Fruit fly (Drosophila melanogaster) whole organism: Measurements from ENCODE around the gene Sh.
"Not testable (repeated sequence)": the region's sequence is repeated elsewhere in the genome, so short reads cannot be mapped to it uniquely, and the experiment has no call there.

Source experiments
- CG8478 ChIP-seq: fragments of >200 bp; optimal IDR thresholded peaks from 2 replicates; lab custom pipeline; 2018; ENCODE audit warnings: inconsistent platforms
- Dll ChIP-seq: fragments of >200 bp; optimal IDR thresholded peaks from 2 replicates; lab custom pipeline; 2017
- EcR ChIP-seq, 2 experiments: fragments of >200 bp; optimal IDR thresholded peaks; 2 replicates each; lab custom pipeline; 2017; ENCODE audit warnings: missing biosample characterization in 2 of 2, missing genetic modification characterization in 2 of 2, missing genetic modification reagents in 2 of 2
- pan ChIP-seq: fragments of >200 bp; optimal IDR thresholded peaks from 2 replicates; lab custom pipeline; 2017
- psq ChIP-seq: fragments of >200 bp; optimal IDR thresholded peaks from 2 replicates; lab custom pipeline; 2017
- usp ChIP-seq: fragments of >200 bp; optimal IDR thresholded peaks from 2 replicates; lab custom pipeline; 2017; ENCODE audit warnings: missing biosample characterization, missing genetic modification characterization, mixed read lengths

Gene Sh

dm6 chrX:17940677-17941076 lies 122.4 kb downstream of the Sh start:
- TF ChIP-seq usp (GFP tag; lab: Kevin White, UChicago): no peak
- TF ChIP-seq Dll (lab: Kevin White, UChicago): no peak
- no peak for TF ChIP-seq EcR (GFP tag; optimal IDR thresholded peaks at IDR 0.05; lab: Kevin White, UChicago)
- no peak for TF ChIP-seq pan (lab: Kevin White, UChicago)
- no peak for TF ChIP-seq CG8478
- no peak for TF ChIP-seq psq (lab: Kevin White, UChicago)

dm6 chrX:17924034-17924433 lies 139.0 kb downstream of the Sh start:
- no peak for TF ChIP-seq CG8478
- no peak for TF ChIP-seq EcR (GFP tag; optimal IDR thresholded peaks at IDR 0.05; lab: Kevin White, UChicago)
- no peak for TF ChIP-seq pan (lab: Kevin White, UChicago)
- no peak for TF ChIP-seq Dll (lab: Kevin White, UChicago)
- no peak for TF ChIP-seq usp (GFP tag; lab: Kevin White, UChicago)

DNA sequence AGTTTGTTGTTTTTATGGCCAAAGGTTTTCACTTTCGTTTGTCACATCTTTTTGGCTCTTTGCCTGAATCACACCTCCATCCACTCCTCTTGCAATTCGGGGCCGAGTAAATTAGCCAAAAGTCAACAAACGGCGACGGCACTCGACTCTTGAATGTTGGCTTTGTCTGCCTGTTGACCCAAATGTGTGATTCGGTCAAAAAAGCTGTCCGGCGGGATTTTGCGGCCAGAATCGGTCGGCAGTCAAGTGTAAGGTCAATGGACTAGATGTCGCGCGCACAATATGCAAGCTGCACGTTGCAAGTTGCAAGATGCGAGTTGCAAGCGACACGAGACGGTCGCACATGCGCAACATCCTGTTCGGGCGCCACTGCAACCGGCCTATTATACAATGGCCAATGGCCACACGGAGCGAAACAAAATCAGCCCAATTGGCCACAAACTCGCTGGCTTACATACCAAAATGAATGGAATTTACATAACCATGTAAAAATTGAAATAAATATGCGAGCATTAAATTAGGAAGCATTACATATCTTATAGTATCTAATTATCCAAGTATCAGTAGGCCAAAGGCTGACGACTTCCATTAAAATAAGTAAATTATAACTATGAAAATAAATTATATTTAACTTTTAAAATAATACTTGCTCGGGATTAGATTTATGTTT lies 145.3 kb downstream of the Sh start:
- TF ChIP-seq usp (GFP tag; lab: Kevin White, UChicago): no peak
- no peak for TF ChIP-seq CG8478
- TF ChIP-seq Dll (lab: Kevin White, UChicago): no peak
- TF ChIP-seq EcR (GFP tag; optimal IDR thresholded peaks at IDR 0.05; lab: Kevin White, UChicago): peak in 1 of 2 experiments; percentile 62

DNA sequence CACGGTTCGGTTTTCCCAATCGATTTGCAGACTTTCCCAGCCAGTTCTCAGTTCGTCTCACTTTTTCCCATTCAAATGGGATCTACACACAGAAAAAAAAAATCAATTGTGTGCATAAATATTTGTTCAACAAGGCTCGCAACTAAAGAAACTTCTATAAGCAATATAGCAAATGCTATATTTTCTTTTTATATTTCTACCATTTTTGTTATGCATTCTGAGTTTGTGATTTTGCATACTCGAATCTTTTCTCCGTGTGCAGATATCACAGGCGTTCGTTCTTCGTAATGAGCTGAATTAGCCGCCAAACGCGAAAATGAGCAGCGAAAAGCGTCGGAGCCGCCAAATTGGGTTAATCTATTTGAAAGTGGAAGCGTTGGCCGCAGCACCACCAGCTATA lies 147.1 kb downstream of the Sh start:
- no peak for TF ChIP-seq CG8478
- no peak for TF ChIP-seq Dll (lab: Kevin White, UChicago)
- TF ChIP-seq psq (lab: Kevin White, UChicago): no peak
- no peak for TF ChIP-seq usp (GFP tag; lab: Kevin White, UChicago)
- no peak for TF ChIP-seq pan (lab: Kevin White, UChicago)
- no peak for TF ChIP-seq EcR (GFP tag; optimal IDR thresholded peaks at IDR 0.05; lab: Kevin White, UChicago)

DNA sequence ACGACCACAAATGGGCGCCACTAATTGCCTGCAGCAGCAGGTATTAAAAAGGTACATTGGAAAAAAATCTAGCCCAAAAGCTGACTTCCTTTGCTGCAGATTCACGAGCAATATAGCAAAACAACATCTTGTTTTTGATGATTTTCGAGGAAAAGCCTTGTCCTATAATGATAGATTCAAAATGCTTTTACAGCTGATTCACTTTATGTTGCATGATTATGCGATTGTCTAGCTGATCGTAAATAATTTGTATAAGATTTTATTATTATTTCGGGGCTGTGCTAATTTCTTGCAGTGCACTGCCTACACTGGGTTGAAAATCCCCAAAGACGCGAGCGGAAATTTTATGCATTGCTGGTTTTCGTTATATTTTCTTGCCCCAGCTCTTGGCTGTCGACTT lies 148.5 kb downstream of the Sh start:
- TF ChIP-seq EcR (GFP tag; optimal IDR thresholded peaks at IDR 0.05; lab: Kevin White, UChicago) (no peak), CG8478 (no peak), Dll (lab: Kevin White, UChicago) (no peak), pan (lab: Kevin White, UChicago) (no peak), psq (lab: Kevin White, UChicago) (no peak), usp (GFP tag; lab: Kevin White, UChicago) (no peak)

- no peak for TF ChIP-seq Dll (lab: Kevin White, UChicago)
- TF ChIP-seq CG8478: no peak
- no peak for TF ChIP-seq EcR (GFP tag; optimal IDR thresholded peaks at IDR 0.05; lab: Kevin White, UChicago)
- no peak for TF ChIP-seq pan (lab: Kevin White, UChicago)
Observed at dm6 chrX:17912514-17912913, 150.5 kb downstream of the Sh start.

DNA sequence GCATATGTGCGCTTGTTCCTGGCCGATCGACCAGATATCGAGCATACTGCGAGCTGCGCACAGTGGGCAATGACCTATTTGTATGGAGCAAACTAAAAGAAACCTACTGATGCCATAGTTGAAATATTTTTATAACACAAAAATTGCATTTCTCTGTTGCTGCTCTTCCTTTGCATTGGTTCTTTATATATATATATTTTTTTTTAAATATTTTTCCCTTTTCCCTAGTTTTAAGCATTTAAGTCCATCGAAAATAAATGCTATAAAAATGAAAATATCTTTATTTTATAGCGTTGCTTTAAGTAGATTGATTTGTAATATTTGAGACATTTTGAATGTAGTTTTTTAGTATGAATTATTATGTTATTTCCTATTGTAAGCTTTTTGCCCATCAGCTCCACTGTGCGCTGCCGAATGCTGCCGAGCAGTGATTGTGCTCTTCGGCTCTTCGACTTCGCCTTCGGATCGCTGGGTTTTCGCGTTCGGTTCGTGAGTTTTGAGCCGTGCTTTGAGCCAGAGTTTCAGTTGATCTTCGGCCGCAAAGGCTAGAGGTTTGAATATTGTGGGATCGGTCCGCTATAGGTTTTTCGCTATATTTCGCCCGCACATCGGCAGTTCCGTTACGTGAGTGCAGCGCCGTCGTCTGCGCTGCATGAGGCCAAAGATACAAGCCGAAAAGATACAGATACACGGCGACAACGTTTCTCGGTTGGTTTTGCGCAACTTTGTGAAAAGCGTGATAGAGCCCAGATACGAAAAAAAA lies 151.9 kb downstream of the Sh start, which contains the start of gene CG6847:
Gene CG6847 (plus strand): TSS at position 522 of the 763 bp plus-strand sequence.
- TF ChIP-seq EcR (GFP tag; optimal IDR thresholded peaks at IDR 0.05; lab: Kevin White, UChicago) (no peak), usp (GFP tag; lab: Kevin White, UChicago) (no peak), psq (lab: Kevin White, UChicago) (no peak), Dll (lab: Kevin White, UChicago) (no peak), pan (lab: Kevin White, UChicago) (no peak), CG8478 (no peak)

dm6 chrX:17910606-17910940 lies 152.5 kb downstream of the Sh start:
- TF ChIP-seq Dll (lab: Kevin White, UChicago) (peak; percentile 3), pan (lab: Kevin White, UChicago) (no peak)

- TF ChIP-seq psq (lab: Kevin White, UChicago): no peak
- no peak for TF ChIP-seq usp (GFP tag; lab: Kevin White, UChicago)
- TF ChIP-seq pan (lab: Kevin White, UChicago): no peak
- no peak for TF ChIP-seq CG8478
- TF ChIP-seq EcR (GFP tag; optimal IDR thresholded peaks at IDR 0.05; lab: Kevin White, UChicago): no peak
- no peak for TF ChIP-seq Dll (lab: Kevin White, UChicago)
Observed at dm6 chrX:17907184-17908006, 155.7 kb downstream of the Sh start, which contains the start of the genes CG7772 and Vps4. Gene CG7772, minus strand, starts transcription at chrX:17907261. Gene Vps4, plus strand, starts transcription at chrX:17907692.

dm6 chrX:17899402-17899801 lies 163.6 kb downstream of the Sh start, which contains the start of gene Gss2:
Gene Gss2, plus strand, starts transcription at chrX:17899702.
- not testable (repeated sequence) for TF ChIP-seq pan, Dll, psq (lab: Kevin White, UChicago)

DNA sequence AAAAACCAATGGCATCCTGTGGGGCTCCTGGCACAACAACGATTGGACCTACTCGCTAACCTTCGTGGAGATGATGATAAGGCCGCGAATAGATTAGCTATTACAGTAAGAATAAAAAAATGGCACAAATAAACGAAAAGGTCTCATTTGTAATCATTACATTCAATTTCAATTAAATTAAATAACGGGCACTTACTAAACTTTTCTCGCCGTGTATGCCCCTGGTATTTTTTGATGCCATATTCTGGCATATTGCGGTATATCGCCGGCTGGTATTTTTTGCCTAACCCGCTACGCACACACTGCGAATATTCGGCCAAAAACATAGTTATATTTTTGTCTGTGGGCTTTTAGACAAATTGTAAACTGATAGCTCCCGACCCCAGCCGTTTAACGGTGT lies 173.8 kb downstream of the Sh start, which contains the start of gene Gss1:
Gene Gss1 (plus strand): TSS at position 301 of the 400 bp plus-strand sequence.
- TF ChIP-seq pan (lab: Kevin White, UChicago); CG8478; Dll (lab: Kevin White, UChicago): not testable (repeated sequence)
